6 worm cellular contexts compared by ENCODE assay signal in the genomic region with DNA sequence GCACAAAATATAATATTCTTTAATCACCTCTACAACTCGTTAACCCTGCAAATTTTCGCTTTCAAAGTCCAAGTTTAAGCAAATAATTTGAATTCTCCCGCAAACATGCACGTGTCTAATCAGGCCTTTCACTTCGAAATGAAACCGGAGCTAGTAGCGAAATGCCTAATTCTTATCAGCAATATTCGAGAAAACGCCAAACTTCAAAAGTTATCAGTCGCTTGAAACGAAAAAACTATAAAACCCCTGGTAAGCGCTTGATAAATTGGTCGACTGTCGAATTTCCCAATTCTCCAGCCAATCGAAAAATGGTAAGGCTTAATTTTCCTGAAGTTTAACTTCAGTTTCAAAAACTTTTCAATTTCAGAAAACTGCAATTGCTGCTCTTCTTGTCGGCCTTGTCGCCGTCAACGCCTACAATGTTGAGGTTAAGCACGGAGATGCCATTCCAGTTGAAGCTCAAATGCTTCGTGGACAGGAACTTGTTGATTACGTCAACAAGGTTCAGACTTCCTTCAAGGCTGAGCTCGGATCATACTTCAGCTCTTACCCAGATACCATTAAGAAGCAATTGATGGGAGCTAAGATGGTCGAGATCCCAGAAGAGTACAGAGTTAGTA.
A peak's percentile ranks its signal among the peaks of the same experiment; 100 is the strongest.
TF ChIP-seq lines count a peak whose summit lies in the region.

A gene (plus strand): TSS at position 188 of the 620 bp plus-strand sequence.

TF ChIP-seq in whole organism, L1 larva, 84 proteins besides CTCF, POLR2A, EP300 and RAD21:
- TF ChIP-seq C04F5.9 (tag; optimal IDR thresholded peaks at IDR 0.05; lab: Kevin White, UChicago) (no peak), nhr-20 (tag; optimal IDR thresholded peaks at IDR 0.05; lab: Kevin White, UChicago) (peak; percentile 22), lin-35 (GFP tag; optimal IDR thresholded peaks at IDR 0.05; lab: Kevin White, UChicago) (peak in 1 of 2 experiments; percentile 33), egl-27 (tag; optimal IDR thresholded peaks at IDR 0.05; lab: Kevin White, UChicago) (no peak), efl-1 (optimal IDR thresholded peaks at IDR 0.05; lab: Kevin White, UChicago) (no peak), efl-1 (GFP tag; optimal IDR thresholded peaks at IDR 0.05 in 1 of 2; lab: Kevin White, UChicago) (peak in 1 of 2 experiments; percentile 78), jun-1 (tag; optimal IDR thresholded peaks at IDR 0.05; lab: Kevin White, UChicago) (peak; percentile 36), aly-2 (tag; optimal IDR thresholded peaks at IDR 0.05; lab: Kevin White, UChicago) (no peak), hlh-17 (GFP tag; optimal IDR thresholded peaks at IDR 0.05; lab: Kevin White, UChicago; ENCODE audit: borderline replicate concordance) (no peak), ztf-4 (tag; optimal IDR thresholded peaks at IDR 0.05; lab: Kevin White, UChicago) (no peak), sptf-1 (tag; optimal IDR thresholded peaks at IDR 0.05; lab: Kevin White, UChicago) (no peak), elt-2 (tag; optimal IDR thresholded peaks at IDR 0.05; lab: Kevin White, UChicago) (peak; percentile 85), mdl-1 (tag; optimal IDR thresholded peaks at IDR 0.05; lab: Kevin White, UChicago) (peak in 1 of 2 experiments; percentile 9)

TF ChIP-seq in whole organism, L2 larva, 48 proteins besides CTCF, POLR2A, EP300 and RAD21:
- TF ChIP-seq sma-9 (GFP tag; optimal IDR thresholded peaks at IDR 0.05; lab: Kevin White, UChicago) (peak; percentile 52), sma-9 (tag; optimal IDR thresholded peaks at IDR 0.05; lab: Kevin White, UChicago) (no peak), gmeb-1 (tag; optimal IDR thresholded peaks at IDR 0.05; lab: Kevin White, UChicago) (peak; percentile 34), mdl-1 (tag; optimal IDR thresholded peaks at IDR 0.05; lab: Kevin White, UChicago) (peak in 1 of 2 experiments; percentile 19), fos-1 (tag; optimal IDR thresholded peaks at IDR 0.05; lab: Kevin White, UChicago) (peak; percentile 46), nhr-129 (tag; optimal IDR thresholded peaks at IDR 0.05; lab: Kevin White, UChicago) (no peak), skn-1 (tag; optimal IDR thresholded peaks at IDR 0.05; lab: Kevin White, UChicago) (no peak), unc-62 (GFP tag; optimal IDR thresholded peaks at IDR 0.05; lab: Kevin White, UChicago) (no peak), nhr-11 (tag; optimal IDR thresholded peaks at IDR 0.05; lab: Kevin White, UChicago) (no peak), ama-1 (optimal IDR thresholded peaks at IDR 0.05; lab: Kevin White, UChicago) (no peak), alr-1 (tag; optimal IDR thresholded peaks at IDR 0.05; lab: Kevin White, UChicago) (no peak), crh-2 (tag; optimal IDR thresholded peaks at IDR 0.05; lab: Kevin White, UChicago) (peak; percentile 37), blmp-1 (tag; optimal IDR thresholded peaks at IDR 0.05; lab: Kevin White, UChicago; ENCODE audit: insufficient read depth) (no peak)

TF ChIP-seq in whole organism, L3 larva, 47 proteins besides CTCF, POLR2A, EP300 and RAD21:
- TF ChIP-seq ceh-82 (tag; optimal IDR thresholded peaks at IDR 0.05; lab: Kevin White, UChicago) (no peak), fos-1 (tag; optimal IDR thresholded peaks at IDR 0.05; lab: Kevin White, UChicago) (no peak), pqm-1 (tag; optimal IDR thresholded peaks at IDR 0.05; lab: Kevin White, UChicago) (peak; percentile 94), aly-2 (tag; optimal IDR thresholded peaks at IDR 0.05; lab: Kevin White, UChicago) (no peak), unc-39 (tag; optimal IDR thresholded peaks at IDR 0.05; lab: Kevin White, UChicago) (no peak), pha-4 (tag; optimal IDR thresholded peaks at IDR 0.05; lab: Kevin White, UChicago) (peak; percentile 54), ceh-28 (tag; optimal IDR thresholded peaks at IDR 0.05; lab: Kevin White, UChicago) (no peak), ama-1 (optimal IDR thresholded peaks at IDR 0.05; lab: Kevin White, UChicago) (no peak), ceh-16 (tag; optimal IDR thresholded peaks at IDR 0.05; lab: Kevin White, UChicago) (no peak), nfya-1 (tag; optimal IDR thresholded peaks at IDR 0.05; lab: Kevin White, UChicago; ENCODE audit: insufficient read depth) (no peak), elt-2 (tag; optimal IDR thresholded peaks at IDR 0.05; lab: Kevin White, UChicago) (peak; percentile 93)

TF ChIP-seq in whole organism, L4 larva, 104 proteins besides CTCF, POLR2A, EP300 and RAD21 (continues in another document):
- TF ChIP-seq tag-97 (GFP tag; IDR thresholded peaks at IDR 0.05; lab: Robert Waterston, UW) (no peak), Y48G9A.11 (GFP tag; IDR thresholded peaks at IDR 0.05; lab: Robert Waterston, UW) (no peak), zfp-2 (tag; optimal IDR thresholded peaks at IDR 0.05; lab: Kevin White, UChicago) (no peak), F49E8.2 (tag; optimal IDR thresholded peaks at IDR 0.05; lab: Kevin White, UChicago; ENCODE audit: borderline replicate concordance) (no peak), nhr-25 (tag; optimal IDR thresholded peaks at IDR 0.05; lab: Kevin White, UChicago; ENCODE audit: borderline replicate concordance, insufficient read depth) (no peak), nhr-42 (GFP tag; IDR thresholded peaks at IDR 0.05; lab: Robert Waterston, UW) (0 out of 2 replicates have a peak, but pooled peaks have one; percentile 10), nhr-77 (tag; optimal IDR thresholded peaks at IDR 0.05; lab: Kevin White, UChicago) (no peak), aha-1 (tag; lab: Kevin White, UChicago) (peak; percentile 73), unc-130 (GFP tag; optimal IDR thresholded peaks at IDR 0.05; lab: Kevin White, UChicago) (no peak), arid-1 (GFP tag; conservative IDR thresholded peaks at IDR 0.05; lab: Robert Waterston, UW) (no peak), lin-38 (GFP tag; IDR thresholded peaks at IDR 0.05; lab: Robert Waterston, UW) (no peak), lsy-2 (tag; optimal IDR thresholded peaks at IDR 0.05; lab: Kevin White, UChicago) (peak in 1 of 2 experiments; percentile 20), mdl-1 (tag; optimal IDR thresholded peaks at IDR 0.05; lab: Kevin White, UChicago) (peak in 1 of 2 experiments; percentile 44), ama-1 (optimal IDR thresholded peaks at IDR 0.05; lab: Kevin White, UChicago) (peak; percentile 45), lim-7 (GFP tag; IDR thresholded peaks at IDR 0.05; lab: Robert Waterston, UW) (no peak), ceh-62 (tag; optimal IDR thresholded peaks at IDR 0.05; lab: Kevin White, UChicago) (no peak), dve-1 (tag; optimal IDR thresholded peaks at IDR 0.05; lab: Kevin White, UChicago; ENCODE audit: insufficient read depth) (peak; percentile 77)

TF ChIP-seq in whole organism, late embryonic, 69 proteins besides CTCF, POLR2A, EP300 and RAD21:
- TF ChIP-seq sox-2 (GFP tag; IDR thresholded peaks at IDR 0.05; lab: Robert Waterston, UW) (no peak), F13H6.1 (tag; optimal IDR thresholded peaks at IDR 0.05; lab: Kevin White, UChicago) (no peak), ceh-30 (tag; optimal IDR thresholded peaks at IDR 0.05; lab: Kevin White, UChicago) (no peak), pax-1 (tag; optimal IDR thresholded peaks at IDR 0.05; lab: Kevin White, UChicago) (no peak), elt-2 (tag; optimal IDR thresholded peaks at IDR 0.05; lab: Kevin White, UChicago) (peak; percentile 51)

TF ChIP-seq in whole organism, young adult, 124 proteins besides CTCF, POLR2A, EP300 and RAD21 (continues in another document):
- TF ChIP-seq lin-54 (GFP tag; optimal IDR thresholded peaks at IDR 0.05; lab: Kevin White, UChicago) (peak; percentile 13), snpc-1.3 (tag; optimal IDR thresholded peaks at IDR 0.05; lab: Kevin White, UChicago; ENCODE audit: insufficient read depth) (no peak), ceh-27 (GFP tag; optimal IDR thresholded peaks at IDR 0.05; lab: Kevin White, UChicago) (no peak), aptf-2 (GFP tag; conservative IDR thresholded peaks at IDR 0.05; lab: Robert Waterston, UW) (no peak), snpc-4 (GFP tag; optimal IDR thresholded peaks at IDR 0.05; lab: Kevin White, UChicago) (no peak), snpc-4 (tag; optimal IDR thresholded peaks at IDR 0.05; lab: Kevin White, UChicago) (no peak), ztf-3 (GFP tag; optimal IDR thresholded peaks at IDR 0.05; lab: Kevin White, UChicago) (no peak), nfyb-1 (GFP tag; IDR thresholded peaks at IDR 0.05; lab: Robert Waterston, UW) (no peak), bed-2 (GFP tag; IDR thresholded peaks at IDR 0.05; lab: Robert Waterston, UW) (no peak), hmg-1.2 (GFP tag; IDR thresholded peaks at IDR 0.05; lab: Robert Waterston, UW) (0 out of 2 replicates have a peak, but pooled peaks have one; percentile 6), T07F8.4 (tag; optimal IDR thresholded peaks at IDR 0.05; lab: Kevin White, UChicago) (no peak), F39B2.1 (GFP tag; IDR thresholded peaks at IDR 0.05; lab: Robert Waterston, UW) (no peak), zim-3 (tag; optimal IDR thresholded peaks at IDR 0.05; lab: Kevin White, UChicago) (no peak), C17E4.6 (GFP tag; IDR thresholded peaks at IDR 0.05; lab: Robert Waterston, UW) (no peak), ets-4 (GFP tag; optimal IDR thresholded peaks at IDR 0.05; lab: Kevin White, UChicago) (peak; percentile 22), nhr-27 (tag; optimal IDR thresholded peaks at IDR 0.05; lab: Kevin White, UChicago) (no peak), Y56A3A.18 (GFP tag; IDR thresholded peaks at IDR 0.05; lab: Robert Waterston, UW) (no peak), tbp1 (GFP tag; optimal IDR thresholded peaks at IDR 0.05; lab: Kevin White, UChicago) (peak; percentile 1), xnd-1 (tag; optimal IDR thresholded peaks at IDR 0.05; lab: Kevin White, UChicago) (no peak), Y67H2A.10 (GFP tag; conservative IDR thresholded peaks at IDR 0.05; lab: Robert Waterston, UW) (no peak), fkh-3 (tag; optimal IDR thresholded peaks at IDR 0.05; lab: Kevin White, UChicago) (no peak), ztf-26 (tag; optimal IDR thresholded peaks at IDR 0.05; lab: Kevin White, UChicago) (no peak), ceh-58 (GFP tag; IDR thresholded peaks at IDR 0.05; lab: Robert Waterston, UW) (no peak), lin-40 (tag; optimal IDR thresholded peaks at IDR 0.05; lab: Kevin White, UChicago) (peak; percentile 10), T26A5.8 (tag; optimal IDR thresholded peaks at IDR 0.05; lab: Kevin White, UChicago) (no peak), B0019.2 (GFP tag; conservative IDR thresholded peaks at IDR 0.05; lab: Robert Waterston, UW) (no peak), mcd-1 (GFP tag; IDR thresholded peaks at IDR 0.05; lab: Robert Waterston, UW) (no peak), F55B11.4 (tag; optimal IDR thresholded peaks at IDR 0.05; lab: Kevin White, UChicago; ENCODE audit: borderline replicate concordance, insufficient read depth) (no peak), Y53G8AR.9 (GFP tag; conservative IDR thresholded peaks at IDR 0.05; lab: Robert Waterston, UW) (0 out of 2 replicates have a peak, but pooled peaks have one; percentile 11), ztf-22 (GFP tag; optimal IDR thresholded peaks at IDR 0.05; lab: Kevin White, UChicago) (peak; percentile 8), B0035.1 (tag; optimal IDR thresholded peaks at IDR 0.05; lab: Kevin White, UChicago) (no peak)
